Worm (Caenorhabditis elegans): ENCODE measurements around the gene srd-23.

Gene srd-23

DNA sequence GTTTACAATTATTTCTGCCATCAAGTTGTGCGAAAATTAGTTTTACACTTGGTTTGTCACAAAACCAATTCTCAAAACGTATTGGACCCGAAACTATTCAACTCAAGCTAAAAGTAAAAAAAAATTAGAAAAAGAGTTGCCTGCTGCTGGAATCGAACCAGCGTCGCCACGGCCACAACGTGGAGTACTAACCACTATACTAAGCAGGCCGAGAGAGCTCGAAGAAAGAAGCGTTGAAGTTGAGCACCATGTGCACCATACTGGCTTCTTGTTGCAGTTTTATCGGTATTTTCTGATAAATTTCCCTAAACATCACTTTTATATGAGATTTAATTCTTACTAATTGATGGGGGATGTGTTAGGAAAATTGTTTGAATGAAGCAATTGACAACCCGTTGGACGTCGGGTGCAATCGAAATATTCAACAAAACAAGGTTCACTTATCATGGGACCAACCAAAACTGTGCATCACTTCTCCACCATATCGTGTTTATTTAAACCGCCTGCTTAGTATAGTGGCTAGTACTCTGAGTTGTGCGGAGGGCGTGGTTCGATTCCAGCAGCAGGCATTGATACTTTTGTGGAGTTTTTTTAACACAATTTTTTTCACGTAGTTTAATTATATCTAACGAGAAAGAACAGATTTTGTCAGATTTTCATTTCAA is 7.9 kb downstream of the srd-23 start (continued):
- TF ChIP-seq D2030.7 (GFP tag; IDR thresholded peaks at IDR 0.05) (peak; percentile 55; the same call in 1 of the 2 replicates), snpc-4 (GFP tag; optimal IDR thresholded peaks at IDR 0.05) (peak; percentile 81), snpc-4 (tag; optimal IDR thresholded peaks at IDR 0.05) (peak in 3 of 4 experiments; percentile 90 to 96 (median 92)), attf-6 (GFP tag; IDR thresholded peaks at IDR 0.05) (peak; percentile 94), tlf-1 (GFP tag; optimal IDR thresholded peaks at IDR 0.05) (no peak), snpc-1.3 (tag; optimal IDR thresholded peaks at IDR 0.05; ENCODE audit: insufficient read depth) (peak; percentile 35)

ce11 chrIV:15188298-15188883 is 8.7 kb downstream of the srd-23 start:
- peak; percentile 29; the same call in 1 of the 2 replicates for TF ChIP-seq dox-1 (GFP tag; IDR thresholded peaks at IDR 0.05)
- peak; percentile 78 for TF ChIP-seq F33H1.4 (GFP tag; IDR thresholded peaks at IDR 0.05)
- 0 out of 2 replicates have a peak, but pooled peaks have one; percentile 62 for TF ChIP-seq ztf-28 (GFP tag; IDR thresholded peaks at IDR 0.05)
- peak; percentile 9; the same call in 1 of the 2 replicates for TF ChIP-seq D2030.7 (GFP tag; IDR thresholded peaks at IDR 0.05)
- TF ChIP-seq egrh-3 (GFP tag; IDR thresholded peaks at IDR 0.05): 0 out of 2 replicates have a peak, but pooled peaks have one; percentile 4
- TF ChIP-seq madf-3 (GFP tag; IDR thresholded peaks at IDR 0.05): 0 out of 2 replicates have a peak, but pooled peaks have one; percentile 74
- 0 out of 2 replicates have a peak, but pooled peaks have one; percentile 87 for TF ChIP-seq cebp-2 (GFP tag; IDR thresholded peaks at IDR 0.05)
- peak; percentile 62 for TF ChIP-seq attf-6 (GFP tag; IDR thresholded peaks at IDR 0.05)
- TF ChIP-seq ceh-91 (GFP tag; IDR thresholded peaks at IDR 0.05): peak; percentile 42; the same call in 1 of the 2 replicates
- 0 out of 2 replicates have a peak, but pooled peaks have one; percentile 38 for TF ChIP-seq nhr-120 (GFP tag; IDR thresholded peaks at IDR 0.05)

- TF ChIP-seq D2030.7 (GFP tag; IDR thresholded peaks at IDR 0.05) (0 out of 2 replicates have a peak, but pooled peaks have one; percentile 29), F33H1.4 (GFP tag; IDR thresholded peaks at IDR 0.05) (peak; percentile 25), cebp-2 (GFP tag; IDR thresholded peaks at IDR 0.05) (peak; percentile 93), egrh-3 (GFP tag; IDR thresholded peaks at IDR 0.05) (peak; percentile 58), attf-6 (GFP tag; IDR thresholded peaks at IDR 0.05) (peak; percentile 29; the same call in 1 of the 2 replicates), pbrm-1 (GFP tag; IDR thresholded peaks at IDR 0.05) (peak; percentile 43; the same call in 1 of the 2 replicates), ztf-6 (GFP tag; IDR thresholded peaks at IDR 0.05) (0 out of 2 replicates have a peak, but pooled peaks have one; percentile 39), madf-8 (GFP tag; conservative IDR thresholded peaks at IDR 0.05) (peak; percentile 70), hsf-1 (GFP tag; IDR thresholded peaks at IDR 0.05) (0 out of 2 replicates have a peak, but pooled peaks have one; percentile 52), F37B4.10 (GFP tag; IDR thresholded peaks at IDR 0.05) (peak; percentile 61; the same call in 1 of the 2 replicates)
These were observed 9.7 kb downstream of the srd-23 start for ce11 chrIV:15189450-15189849.

- no peak for TF ChIP-seq snpc-1.3 (tag; optimal IDR thresholded peaks at IDR 0.05; ENCODE audit: insufficient read depth)
- TF ChIP-seq ceh-100 (GFP tag; IDR thresholded peaks at IDR 0.05): no peak
- no peak for TF ChIP-seq attf-6 (GFP tag; IDR thresholded peaks at IDR 0.05)
- no peak for TF ChIP-seq gei-17 (GFP tag; optimal IDR thresholded peaks at IDR 0.05)
- TF ChIP-seq lin-26 (GFP tag; IDR thresholded peaks at IDR 0.05): no peak
- no peak for TF ChIP-seq attf-3 (GFP tag; conservative IDR thresholded peaks at IDR 0.05)
- no peak for TF ChIP-seq egl-18 (GFP tag; IDR thresholded peaks at IDR 0.05)
These were observed 23.2 kb downstream of the srd-23 start, which contains the start of gene sra-30 for ce11 chrIV:15202923-15203322. Gene sra-30, minus strand, starts transcription at chrIV:15203023.

DNA sequence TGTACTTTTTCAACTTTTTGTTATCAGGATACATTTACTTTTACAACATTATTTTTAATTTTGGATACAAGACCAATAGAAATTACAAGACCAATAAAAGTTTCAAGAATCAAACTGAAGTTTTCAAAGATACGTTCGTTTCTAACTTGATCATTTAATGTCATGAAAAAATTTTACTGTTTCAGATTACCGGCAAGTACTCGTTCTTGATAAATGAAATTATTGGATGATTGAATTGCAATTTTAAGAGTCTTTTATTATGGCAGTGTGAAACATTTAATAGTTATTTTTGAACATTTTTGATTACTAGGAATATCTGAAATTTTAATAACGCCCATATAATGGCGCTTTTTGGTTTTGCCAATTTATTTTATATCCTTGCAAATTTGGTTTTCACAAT is 26.9 kb downstream of the srd-23 start:
- TF ChIP-seq ceh-58 (GFP tag; IDR thresholded peaks at IDR 0.05) (no peak), snpc-4 (GFP tag; optimal IDR thresholded peaks at IDR 0.05) (peak; percentile 1), snpc-4 (tag; optimal IDR thresholded peaks at IDR 0.05) (peak in 1 of 4 experiments; percentile 45), attf-6 (GFP tag; IDR thresholded peaks at IDR 0.05) (peak; percentile 75), mel-28 (tag; optimal IDR thresholded peaks at IDR 0.05; ENCODE audit: borderline replicate concordance) (no peak), F10E7.11 (tag; optimal IDR thresholded peaks at IDR 0.05) (no peak)

Data from whole organism, young adult.